Fruit fly (Drosophila melanogaster): ENCODE results near the gene CG33287.
A peak's percentile ranks its signal among the peaks of the same experiment; 100 is the strongest.

Gene CG33287

dm6 chr3L:20988862-20989261 lies 18.4 kb upstream of the CG33287 start:
- TF ChIP-seq CG8478 (optimal IDR thresholded peaks at IDR 0.05), result no peak
- no peak for TF ChIP-seq pan (optimal IDR thresholded peaks at IDR 0.05)
- no peak for TF ChIP-seq psq (optimal IDR thresholded peaks at IDR 0.05)
- no peak for TF ChIP-seq usp (GFP tag; optimal IDR thresholded peaks at IDR 0.05)
- TF ChIP-seq Dll (optimal IDR thresholded peaks at IDR 0.05), result no peak
- TF ChIP-seq EcR (GFP tag; optimal IDR thresholded peaks at IDR 0.05), result no peak

dm6 chr3L:20987895-20988294 lies 17.4 kb upstream of the CG33287 start:
- TF ChIP-seq pan (optimal IDR thresholded peaks at IDR 0.05), result no peak
- no peak for TF ChIP-seq EcR (GFP tag; optimal IDR thresholded peaks at IDR 0.05)
- TF ChIP-seq CG8478 (optimal IDR thresholded peaks at IDR 0.05), result no peak
- TF ChIP-seq Dll (optimal IDR thresholded peaks at IDR 0.05), result no peak

- TF ChIP-seq psq (optimal IDR thresholded peaks at IDR 0.05) (no peak), EcR (GFP tag; optimal IDR thresholded peaks at IDR 0.05) (no peak), CG8478 (optimal IDR thresholded peaks at IDR 0.05) (no peak)
Measured at dm6 chr3L:20986929-20987363, 16.5 kb upstream of the CG33287 start.

- peak; percentile 53 for TF ChIP-seq Dll (optimal IDR thresholded peaks at IDR 0.05)
- no peak for TF ChIP-seq usp (GFP tag; optimal IDR thresholded peaks at IDR 0.05)
Measured at dm6 chr3L:20984414-20985208, 14.1 kb upstream of the CG33287 start.

dm6 chr3L:20983309-20983708 lies 12.8 kb upstream of the CG33287 start:
- no peak for TF ChIP-seq usp (GFP tag; optimal IDR thresholded peaks at IDR 0.05)
- no peak for TF ChIP-seq pan (optimal IDR thresholded peaks at IDR 0.05)
- TF ChIP-seq EcR (GFP tag; optimal IDR thresholded peaks at IDR 0.05), result no peak
- no peak for TF ChIP-seq CG8478 (optimal IDR thresholded peaks at IDR 0.05)
- TF ChIP-seq Dll (optimal IDR thresholded peaks at IDR 0.05), result no peak
- TF ChIP-seq psq (optimal IDR thresholded peaks at IDR 0.05), result no peak

- TF ChIP-seq psq (optimal IDR thresholded peaks at IDR 0.05) (no peak), EcR (GFP tag; optimal IDR thresholded peaks at IDR 0.05) (no peak), pan (optimal IDR thresholded peaks at IDR 0.05) (no peak), usp (GFP tag; optimal IDR thresholded peaks at IDR 0.05) (no peak), CG8478 (optimal IDR thresholded peaks at IDR 0.05) (no peak), Dll (optimal IDR thresholded peaks at IDR 0.05) (no peak)
Measured at dm6 chr3L:20982544-20982943, 12.1 kb upstream of the CG33287 start.

dm6 chr3L:20981724-20982123 lies 11.3 kb upstream of the CG33287 start:
- TF ChIP-seq CG8478 (optimal IDR thresholded peaks at IDR 0.05), result no peak

dm6 chr3L:20980499-20980898 lies 10.0 kb upstream of the CG33287 start:
- TF ChIP-seq usp (GFP tag; optimal IDR thresholded peaks at IDR 0.05), result no peak
- TF ChIP-seq Dll (optimal IDR thresholded peaks at IDR 0.05), result no peak
- no peak for TF ChIP-seq pan (optimal IDR thresholded peaks at IDR 0.05)
- TF ChIP-seq psq (optimal IDR thresholded peaks at IDR 0.05), result no peak
- TF ChIP-seq CG8478 (optimal IDR thresholded peaks at IDR 0.05), result no peak

dm6 chr3L:20976967-20977720 lies 6.7 kb upstream of the CG33287 start:
- TF ChIP-seq CG8478 (optimal IDR thresholded peaks at IDR 0.05) (no peak), EcR (GFP tag; optimal IDR thresholded peaks at IDR 0.05) (no peak), usp (GFP tag; optimal IDR thresholded peaks at IDR 0.05) (no peak), psq (optimal IDR thresholded peaks at IDR 0.05) (no peak), Dll (optimal IDR thresholded peaks at IDR 0.05) (no peak), pan (optimal IDR thresholded peaks at IDR 0.05) (no peak)

dm6 chr3L:20976383-20976782 lies 5.9 kb upstream of the CG33287 start:
- TF ChIP-seq psq (optimal IDR thresholded peaks at IDR 0.05) (no peak), EcR (GFP tag; optimal IDR thresholded peaks at IDR 0.05) (no peak), usp (GFP tag; optimal IDR thresholded peaks at IDR 0.05) (no peak), CG8478 (optimal IDR thresholded peaks at IDR 0.05) (no peak), Dll (optimal IDR thresholded peaks at IDR 0.05) (no peak), pan (optimal IDR thresholded peaks at IDR 0.05) (no peak)

- no peak for TF ChIP-seq usp (GFP tag; optimal IDR thresholded peaks at IDR 0.05)
- no peak for TF ChIP-seq EcR (GFP tag; optimal IDR thresholded peaks at IDR 0.05)
- no peak for TF ChIP-seq CG8478 (optimal IDR thresholded peaks at IDR 0.05)
- no peak for TF ChIP-seq psq (optimal IDR thresholded peaks at IDR 0.05)
- TF ChIP-seq pan (optimal IDR thresholded peaks at IDR 0.05), result no peak
- no peak for TF ChIP-seq Dll (optimal IDR thresholded peaks at IDR 0.05)
Measured at dm6 chr3L:20974600-20974999, 4.1 kb upstream of the CG33287 start, which contains the start of gene CG33286. Gene CG33286, minus strand, starts transcription at chr3L:20974700.

- TF ChIP-seq usp (GFP tag; optimal IDR thresholded peaks at IDR 0.05) (no peak), psq (optimal IDR thresholded peaks at IDR 0.05) (no peak), Dll (optimal IDR thresholded peaks at IDR 0.05) (no peak), pan (optimal IDR thresholded peaks at IDR 0.05) (no peak), CG8478 (optimal IDR thresholded peaks at IDR 0.05) (no peak), EcR (GFP tag; optimal IDR thresholded peaks at IDR 0.05) (no peak)
Measured at dm6 chr3L:20966662-20967061, 3.8 kb downstream of the CG33287 start, which contains the start of gene CG12983. Gene CG12983, minus strand, starts transcription at chr3L:20966762.
